Fruit fly (Drosophila melanogaster) whole organism, prepupa: ENCODE measurements around the gene btd.

ENCODE experiments used
- Blimp-1 ChIP-seq: fragments of 200-800 bp; sonication (Bioruptor generic); optimal IDR thresholded peaks from 3 replicates; lab custom pipeline; 2017; ENCODE audit warnings: missing biosample characterization, missing genetic modification characterization, mild to moderate bottlenecking, moderate library complexity, missing genetic modification reagents
- CG11294 ChIP-seq: fragments of 200-800 bp; sonication (Bioruptor generic); IDR thresholded peaks from 2 replicates; pipeline ENCODE4 v1.3.6; 2022; ENCODE audit warnings: missing biosample characterization, missing genetic modification characterization
- CG11762 ChIP-seq: fragments of 200-800 bp; sonication (Bioruptor generic); optimal IDR thresholded peaks from 3 replicates; lab custom pipeline; 2016; ENCODE audit warnings: missing biosample characterization, missing genetic modification characterization; ENCODE audit not compliant: insufficient read depth
- CG11902 ChIP-seq: fragments of 200-800 bp; sonication (Bioruptor generic); optimal IDR thresholded peaks from 3 replicates; lab custom pipeline; 2016; ENCODE audit warnings: missing biosample characterization, missing genetic modification characterization
- CG16779 ChIP-seq: fragments of 200-800 bp; sonication (Bioruptor generic); optimal IDR thresholded peaks from 3 replicates; lab custom pipeline; 2017; ENCODE audit warnings: missing biosample characterization, mild to moderate bottlenecking, missing genetic modification characterization
- CG3032 ChIP-seq: fragments of 200-800 bp; optimal IDR thresholded peaks from 2 replicates; lab custom pipeline; 2019; ENCODE audit warnings: missing biosample characterization, mild to moderate bottlenecking, missing genetic modification characterization, moderate library complexity
- CG31627 ChIP-seq: fragments of 200-800 bp; sonication (Bioruptor generic); optimal IDR thresholded peaks from 3 replicates; lab custom pipeline; 2016; ENCODE audit warnings: missing biosample characterization, missing genetic modification characterization
- CG34406 ChIP-seq: fragments of 200-800 bp; sonication (Bioruptor generic); optimal IDR thresholded peaks from 3 replicates; lab custom pipeline; 2016; ENCODE audit warnings: missing biosample characterization, missing genetic modification characterization
- CG3919 ChIP-seq: fragments of 200-800 bp; sonication (Bioruptor generic); optimal IDR thresholded peaks from 3 replicates; lab custom pipeline; 2016; ENCODE audit warnings: missing biosample characterization, missing genetic modification characterization
- CG4318 ChIP-seq: fragments of 200-800 bp; sonication (Bioruptor generic); optimal IDR thresholded peaks from 3 replicates; lab custom pipeline; 2017; ENCODE audit warnings: missing biosample characterization, mild to moderate bottlenecking, missing genetic modification characterization
- CG6163 ChIP-seq: fragments of 200-800 bp; sonication (Bioruptor generic); IDR thresholded peaks from 3 replicates; pipeline ENCODE4 v1.3.6; 2022; ENCODE audit warnings: missing biosample characterization, missing genetic modification characterization
- CG6792 ChIP-seq: fragments of 200-800 bp; sonication (Bioruptor generic); optimal IDR thresholded peaks from 3 replicates; lab custom pipeline; 2016; ENCODE audit warnings: missing biosample characterization, missing genetic modification characterization
- CG6808 ChIP-seq: fragments of 200-800 bp; sonication (Bioruptor generic); optimal IDR thresholded peaks from 3 replicates; lab custom pipeline; 2017; ENCODE audit warnings: missing biosample characterization, missing genetic modification characterization, mild to moderate bottlenecking, moderate library complexity, missing genetic modification reagents
- CG6854 ChIP-seq: fragments of 200-800 bp; sonication (Bioruptor generic); optimal IDR thresholded peaks from 2 replicates; lab custom pipeline; 2017; ENCODE audit warnings: missing biosample characterization, mild to moderate bottlenecking, missing genetic modification characterization
- CG7368 ChIP-seq: fragments of 200-800 bp; sonication (Bioruptor generic); optimal IDR thresholded peaks from 3 replicates; lab custom pipeline; 2016; ENCODE audit warnings: missing biosample characterization, missing genetic modification characterization
- CG8119 ChIP-seq: fragments of 200-800 bp; sonication (Bioruptor generic); IDR thresholded peaks from 3 replicates; pipeline ENCODE4 v1.3.6; 2022; ENCODE audit warnings: missing biosample characterization, missing genetic modification characterization
- CG8632 ChIP-seq: fragments of 200-800 bp; sonication (Bioruptor generic); optimal IDR thresholded peaks from 3 replicates; lab custom pipeline; 2016; ENCODE audit warnings: missing biosample characterization, missing genetic modification characterization
- CG9139 ChIP-seq: fragments of 200-800 bp; sonication (Bioruptor generic); optimal IDR thresholded peaks from 3 replicates; lab custom pipeline; 2017; ENCODE audit warnings: missing biosample characterization, mild to moderate bottlenecking, missing genetic modification characterization
- Eip75B ChIP-seq: fragments of 200-800 bp; sonication (Bioruptor generic); optimal IDR thresholded peaks from 3 replicates; lab custom pipeline; 2016; ENCODE audit warnings: missing biosample characterization, missing genetic modification characterization
- Eip93F ChIP-seq: fragments of 200-800 bp; sonication (Bioruptor generic); optimal IDR thresholded peaks from 2 replicates; lab custom pipeline; 2016; ENCODE audit warnings: missing biosample characterization, mild to moderate bottlenecking, missing genetic modification characterization
- Ets21C ChIP-seq: fragments of 200-800 bp; sonication (Bioruptor generic); optimal IDR thresholded peaks from 3 replicates; lab custom pipeline; 2016; ENCODE audit warnings: missing biosample characterization, missing genetic modification characterization
- Ets96B ChIP-seq: fragments of 200-800 bp; optimal IDR thresholded peaks from 2 replicates; lab custom pipeline; 2019; ENCODE audit warnings: missing biosample characterization, mild to moderate bottlenecking, missing genetic modification characterization, moderate library complexity
- Gug ChIP-seq: fragments of 200-800 bp; sonication (Bioruptor generic); IDR thresholded peaks from 2 replicates; pipeline ENCODE4 v1.3.6; 2022; ENCODE audit warnings: missing biosample characterization, missing genetic modification characterization
- Hr39 ChIP-seq: fragments of 200-800 bp; sonication (Bioruptor generic); optimal IDR thresholded peaks from 2 replicates; lab custom pipeline; 2016; ENCODE audit warnings: missing biosample characterization, missing genetic modification characterization
- Hr4 ChIP-seq: fragments of 200-800 bp; sonication (Bioruptor generic); optimal IDR thresholded peaks from 3 replicates; lab custom pipeline; 2016; ENCODE audit warnings: missing biosample characterization, missing genetic modification characterization
- Met ChIP-seq: fragments of 200-800 bp; sonication (Bioruptor generic); optimal IDR thresholded peaks from 3 replicates; lab custom pipeline; 2016; ENCODE audit warnings: missing biosample characterization, missing genetic modification characterization
- OdsH ChIP-seq: fragments of 200-800 bp; sonication (Bioruptor generic); optimal IDR thresholded peaks from 3 replicates; lab custom pipeline; 2016; ENCODE audit warnings: missing biosample characterization, missing genetic modification characterization
- Smox ChIP-seq: fragments of 200-800 bp; sonication (Bioruptor generic); optimal IDR thresholded peaks from 3 replicates; lab custom pipeline; 2016; ENCODE audit warnings: missing biosample characterization, missing genetic modification characterization
- Sox102F ChIP-seq: fragments of 200-800 bp; sonication (Bioruptor generic); optimal IDR thresholded peaks from 2 replicates; lab custom pipeline; 2016; ENCODE audit warnings: missing biosample characterization, mild to moderate bottlenecking, missing genetic modification characterization
- Sox14 ChIP-seq: fragments of 200-800 bp; sonication (Bioruptor generic); optimal IDR thresholded peaks from 3 replicates; lab custom pipeline; 2016; ENCODE audit warnings: missing biosample characterization, missing genetic modification characterization
- Sox15 ChIP-seq: fragments of 200-800 bp; sonication (Bioruptor generic); optimal IDR thresholded peaks from 3 replicates; lab custom pipeline; 2016; ENCODE audit warnings: missing biosample characterization, missing genetic modification characterization
- achi ChIP-seq: fragments of 200-800 bp; sonication (Bioruptor generic); optimal IDR thresholded peaks from 3 replicates; lab custom pipeline; 2016; ENCODE audit warnings: missing biosample characterization, missing genetic modification characterization
- acj6 ChIP-seq: fragments of 200-800 bp; sonication (Bioruptor generic); optimal IDR thresholded peaks from 3 replicates; lab custom pipeline; 2016; ENCODE audit warnings: missing biosample characterization, missing genetic modification characterization
- cyc ChIP-seq: fragments of 200-800 bp; sonication (Bioruptor generic); optimal IDR thresholded peaks from 3 replicates; lab custom pipeline; 2016; ENCODE audit warnings: missing biosample characterization, missing genetic modification characterization
- dsx ChIP-seq: fragments of 200-800 bp; optimal IDR thresholded peaks from 3 replicates; lab custom pipeline; 2019; ENCODE audit warnings: missing biosample characterization, mild to moderate bottlenecking, missing genetic modification characterization, moderate library complexity; ENCODE audit not compliant: poor library complexity, severe bottlenecking
- fd59A ChIP-seq: fragments of 200-800 bp; sonication (Bioruptor generic); optimal IDR thresholded peaks from 2 replicates; lab custom pipeline; 2017; ENCODE audit warnings: missing biosample characterization, mild to moderate bottlenecking, missing genetic modification characterization, missing genetic modification reagents
- fd85E ChIP-seq: fragments of 200-800 bp; sonication (Bioruptor generic); optimal IDR thresholded peaks from 3 replicates; lab custom pipeline; 2016; ENCODE audit warnings: missing biosample characterization, missing genetic modification characterization
- fkh ChIP-seq: fragments of 200-800 bp; sonication (Bioruptor generic); optimal IDR thresholded peaks from 3 replicates; lab custom pipeline; 2017; ENCODE audit warnings: missing biosample characterization, mild to moderate bottlenecking, missing genetic modification characterization, moderate library complexity
- lz ChIP-seq: fragments of 200-800 bp; sonication (Bioruptor generic); optimal IDR thresholded peaks from 3 replicates; lab custom pipeline; 2016; ENCODE audit warnings: missing biosample characterization, missing genetic modification characterization
- net ChIP-seq: fragments of 200-800 bp; sonication (Bioruptor generic); optimal IDR thresholded peaks from 3 replicates; lab custom pipeline; 2016; ENCODE audit warnings: missing biosample characterization, missing genetic modification characterization
- pdm3 ChIP-seq: fragments of 200-800 bp; sonication (Bioruptor generic); optimal IDR thresholded peaks from 3 replicates; lab custom pipeline; 2016; ENCODE audit warnings: missing biosample characterization, missing genetic modification characterization
- spab ChIP-seq: fragments of 200-800 bp; sonication (Bioruptor generic); optimal IDR thresholded peaks from 2 replicates; lab custom pipeline; 2017; ENCODE audit warnings: missing biosample characterization, mild to moderate bottlenecking, missing genetic modification characterization, missing genetic modification reagents
- ss ChIP-seq, 2 experiments: fragments of 200-800 bp; sonication (Bioruptor generic); optimal IDR thresholded peaks; 2 replicates in 1 of 2; 3 replicates in 1 of 2; lab custom pipeline; 2017 to 2018; ENCODE audit warnings: mild to moderate bottlenecking in 2 of 2, missing biosample characterization in 2 of 2, missing genetic modification characterization in 2 of 2, moderate library complexity in 1 of 2
- svp ChIP-seq: fragments of 200-800 bp; sonication (Bioruptor generic); peaks from one replicate; lab custom pipeline; 2016; ENCODE audit warnings: missing biosample characterization, missing genetic modification characterization
- topi ChIP-seq: fragments of 200-800 bp; sonication (Bioruptor generic); optimal IDR thresholded peaks from 3 replicates; lab custom pipeline; 2016; ENCODE audit warnings: missing biosample characterization, missing genetic modification characterization
- vri ChIP-seq: fragments of 200-800 bp; sonication (Bioruptor generic); optimal IDR thresholded peaks from 3 replicates; lab custom pipeline; 2016; ENCODE audit warnings: missing biosample characterization, mild to moderate bottlenecking, missing genetic modification characterization

The btd gene

dm6 chrX:9650757-9651594, 43.0 kb upstream of the btd start (continued):
- TF ChIP-seq fd85E (peak; percentile 95), CG6854 (peak; percentile 96), CG6163 (GFP tag; lab: Robert Waterston, UW) (peak; percentile 99), CG11902 (peak; percentile 97), Ets96B (tag; lab: Kevin White, UChicago) (peak; percentile 97), Sox14 (peak; percentile 98), Sox15 (GFP tag; lab: Kevin White, UChicago) (peak; percentile 95), CG8632 (GFP tag; lab: Kevin White, UChicago) (peak; percentile 97), svp (peak; percentile 99), CG4318 (GFP tag; lab: Kevin White, UChicago) (peak; percentile 97), pdm3 (GFP tag; lab: Kevin White, UChicago) (peak; percentile 98), CG11762 (GFP tag; lab: Kevin White, UChicago) (peak; percentile 98), Eip93F (GFP tag; lab: Kevin White, UChicago) (peak; percentile 94), achi (peak; percentile 98), CG6792 (GFP tag; lab: Kevin White, UChicago) (peak; percentile 99), Met (GFP tag; lab: Kevin White, UChicago) (peak; percentile 98), CG9139 (peak; percentile 97), Gug (GFP tag; lab: Robert Waterston, UW) (peak; percentile 97), Eip75B (GFP tag; lab: Kevin White, UChicago) (peak; percentile 99)

DNA sequence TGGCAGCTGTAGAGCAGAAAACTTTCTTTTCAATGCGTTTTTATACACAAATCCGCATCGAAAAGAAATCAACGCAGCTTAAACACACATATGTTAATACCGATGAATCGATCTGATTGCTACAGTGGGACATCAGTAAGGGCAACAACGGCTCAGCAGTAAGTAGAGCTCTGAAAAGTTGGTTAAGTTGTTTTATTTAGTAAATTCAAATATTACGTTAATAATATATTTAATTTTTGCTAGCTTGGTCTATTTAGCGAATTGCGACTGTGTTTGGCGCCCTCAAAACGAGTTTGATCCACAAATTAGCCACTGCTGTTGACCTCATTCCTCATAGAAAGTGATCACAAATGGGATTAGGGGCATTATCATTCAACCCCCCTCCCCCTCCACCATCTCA, 42.0 kb upstream of the btd start:
- TF ChIP-seq Sox14 (no peak), Ets21C (GFP tag; lab: Kevin White, UChicago) (no peak), CG7368 (GFP tag; lab: Kevin White, UChicago) (no peak), Blimp-1 (GFP tag; lab: Kevin White, UChicago) (no peak), ss (GFP tag; optimal IDR thresholded peaks at IDR 0.05; lab: Kevin White, UChicago) (peak in 1 of 2 experiments; percentile 53), OdsH (GFP tag; lab: Kevin White, UChicago) (peak; percentile 45), CG6792 (GFP tag; lab: Kevin White, UChicago) (peak; percentile 21), Hr39 (GFP tag; lab: Kevin White, UChicago) (no peak), fd59A (GFP tag; lab: Kevin White, UChicago) (peak; percentile 40), CG3032 (tag; lab: Kevin White, UChicago) (peak; percentile 34), CG6163 (GFP tag; lab: Robert Waterston, UW) (peak; percentile 68), spab (GFP tag; lab: Kevin White, UChicago) (peak; percentile 4), CG31627 (GFP tag; lab: Kevin White, UChicago) (peak; percentile 27), cyc (peak; percentile 10), Smox (GFP tag; lab: Kevin White, UChicago) (peak; percentile 18), net (peak; percentile 41), fkh (GFP tag; lab: Kevin White, UChicago) (no peak), Sox102F (peak; percentile 8), CG11762 (GFP tag; lab: Kevin White, UChicago) (no peak), CG3919 (GFP tag; lab: Kevin White, UChicago) (peak; percentile 49), lz (GFP tag; lab: Kevin White, UChicago) (peak; percentile 2), Met (GFP tag; lab: Kevin White, UChicago) (peak; percentile 16), CG16779 (no peak), Gug (GFP tag; lab: Robert Waterston, UW) (no peak), pdm3 (GFP tag; lab: Kevin White, UChicago) (peak; percentile 44), CG8632 (GFP tag; lab: Kevin White, UChicago) (peak; percentile 3), CG8119 (GFP tag; lab: Robert Waterston, UW) (no peak), Eip75B (GFP tag; lab: Kevin White, UChicago) (no peak), CG9139 (no peak), CG34406 (peak; percentile 39), Eip93F (GFP tag; lab: Kevin White, UChicago) (no peak), svp (peak; percentile 76), Ets96B (tag; lab: Kevin White, UChicago) (peak; percentile 33), dsx (GFP tag; lab: Kevin White, UChicago) (peak; percentile 38), vri (GFP tag; lab: Kevin White, UChicago) (no peak), CG6808 (peak; percentile 52), CG11294 (GFP tag; lab: Robert Waterston, UW) (no peak), acj6 (peak; percentile 49), Hr4 (GFP tag; lab: Kevin White, UChicago) (peak; percentile 24), topi (peak; percentile 1)
